Worm (Caenorhabditis elegans) whole organism, dauer: ENCODE results near the gene hda-1.

Source experiments
- unc-62 ChIP-seq: sonication (generic microtip); optimal IDR thresholded peaks from 2 replicates; lab custom pipeline; 2017; ENCODE audit warnings: missing biosample characterization, missing genetic modification reagents, missing genetic modification characterization

Gene hda-1

DNA sequence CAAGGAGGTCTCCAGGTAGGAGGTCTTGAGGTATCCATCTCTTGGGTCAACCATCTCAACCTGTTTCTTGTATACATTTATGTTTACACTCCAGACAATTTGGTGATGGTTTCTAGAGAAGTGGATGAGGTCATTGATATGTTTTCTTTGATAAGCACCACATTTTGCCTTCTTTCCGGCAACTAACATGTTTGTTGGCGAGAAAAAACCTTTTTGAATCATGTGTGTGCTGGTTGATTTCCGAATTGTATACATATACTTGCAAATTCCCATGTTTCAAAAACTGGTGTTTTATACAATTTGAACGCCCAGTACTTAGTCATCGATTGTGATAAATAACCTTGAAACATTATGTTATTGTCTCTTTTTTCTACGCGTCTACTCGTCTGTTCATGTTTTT is 21.1 kb upstream of the hda-1 start:
- no peak for TF ChIP-seq unc-62 (GFP tag; lab: Kevin White, UChicago)

ce11 chrV:14504774-14505173 is 20.4 kb upstream of the hda-1 start:
- no peak for TF ChIP-seq unc-62 (GFP tag; lab: Kevin White, UChicago)

DNA sequence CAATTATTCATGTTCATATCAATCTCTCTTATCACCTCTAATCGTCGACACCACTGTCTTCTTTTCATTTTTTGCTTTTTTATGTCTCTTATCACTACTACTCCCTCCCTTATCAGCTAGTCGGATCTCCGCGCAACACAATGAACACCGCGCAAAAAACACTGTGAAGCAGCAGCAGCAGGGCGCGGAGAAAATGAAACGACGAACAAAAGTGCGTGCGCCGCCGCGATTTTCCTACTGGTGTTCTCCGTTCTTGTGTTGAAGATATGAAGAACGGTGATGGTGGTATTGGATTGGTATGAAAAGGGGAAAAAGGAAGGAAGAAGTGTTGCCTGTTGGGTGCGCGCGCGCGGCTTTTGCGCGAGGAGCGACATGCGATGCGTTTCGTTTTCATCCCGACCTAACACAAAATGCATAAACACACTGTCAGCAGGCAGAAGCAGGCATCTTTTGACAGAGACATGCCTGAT is 19.4 kb upstream of the hda-1 start:
- TF ChIP-seq unc-62 (GFP tag; lab: Kevin White, UChicago): no peak

DNA sequence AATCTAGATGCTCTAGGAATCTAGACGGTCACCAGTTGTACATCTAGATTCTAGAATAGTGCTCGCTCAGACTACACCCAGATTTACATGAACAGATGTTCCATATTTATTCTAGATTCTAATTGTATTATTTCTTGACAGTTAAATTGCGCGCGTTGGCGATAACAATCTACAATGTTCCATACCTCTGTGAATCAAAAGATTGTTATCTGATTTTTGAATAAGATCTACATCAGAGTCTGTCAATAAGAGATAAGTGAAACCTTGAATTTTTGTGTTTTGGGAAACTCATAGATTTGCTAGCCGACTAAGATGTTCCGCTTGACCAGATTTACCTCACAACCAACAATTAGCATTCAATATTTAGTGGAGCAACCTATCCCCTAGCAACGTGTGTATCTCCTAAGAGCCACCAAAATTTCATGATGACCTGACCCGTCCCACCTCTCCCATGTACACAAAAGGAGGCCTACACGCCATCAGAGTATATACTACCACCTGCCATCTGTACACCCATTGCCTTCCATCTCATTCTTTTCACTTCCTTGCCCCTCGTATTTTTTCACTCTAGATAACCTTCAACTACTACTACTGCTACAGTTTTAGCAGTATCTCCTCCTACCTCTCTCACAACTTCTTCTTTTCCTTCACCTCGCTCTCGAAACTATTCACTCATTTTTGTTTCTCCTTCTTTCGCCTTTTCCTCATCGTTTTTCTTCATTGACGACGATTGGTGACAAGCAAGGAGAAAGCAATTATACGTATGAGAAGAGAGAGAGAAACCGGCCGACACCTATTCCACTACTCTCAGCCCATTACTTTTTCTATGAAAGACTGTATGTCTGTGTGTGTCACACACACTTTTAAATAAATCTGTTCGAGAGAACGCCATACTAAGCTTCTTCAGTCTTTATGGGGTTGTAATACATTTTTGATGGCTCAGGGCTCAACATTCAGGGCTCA is 18.2 kb upstream of the hda-1 start:
- no peak for TF ChIP-seq unc-62 (GFP tag; lab: Kevin White, UChicago)

DNA sequence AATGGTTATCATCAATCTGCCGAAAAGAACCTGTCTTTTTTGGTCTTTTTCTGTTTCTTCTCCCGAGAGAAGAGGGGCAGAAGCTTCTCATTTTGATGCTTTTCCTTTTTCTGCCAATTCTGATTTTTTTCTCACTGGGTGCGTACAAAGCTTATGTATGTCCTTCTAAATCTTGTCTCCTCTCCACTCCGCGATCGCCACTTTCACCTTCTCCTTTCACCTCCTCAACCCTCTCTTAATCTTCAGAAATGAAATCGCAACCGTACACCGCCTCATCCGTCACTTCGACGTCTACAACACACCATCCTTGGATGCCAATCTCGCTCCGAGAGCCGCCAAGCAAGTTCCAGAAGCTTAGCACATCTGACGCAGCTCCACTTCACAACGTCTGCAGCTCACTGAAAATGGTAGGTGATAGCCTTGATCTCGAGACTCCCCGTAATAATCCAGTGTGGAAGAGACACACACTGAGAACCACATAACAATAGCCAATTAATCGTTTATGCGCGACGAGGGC is 17.1 kb upstream of the hda-1 start, which contains the start of gene R02D5.1:
Gene R02D5.1 (plus strand): TSS at position 245 of the 517 bp plus-strand sequence.
- no peak for TF ChIP-seq unc-62 (GFP tag; lab: Kevin White, UChicago)

ce11 chrV:14508556-14508955 is 16.6 kb upstream of the hda-1 start:
- TF ChIP-seq unc-62 (GFP tag; lab: Kevin White, UChicago): no peak

- TF ChIP-seq unc-62 (GFP tag; lab: Kevin White, UChicago): no peak
Measured at ce11 chrV:14510746-14511145, 14.4 kb upstream of the hda-1 start, which contains the start of gene R02D5.9. TSS of gene R02D5.9 (minus strand) at chrV:14511123.

- no peak for TF ChIP-seq unc-62 (GFP tag; lab: Kevin White, UChicago)
Measured at ce11 chrV:14518010-14518409, 7.2 kb upstream of the hda-1 start, which contains the start of gene R02D5.6. TSS of gene R02D5.6 (minus strand) at chrV:14518110.

DNA sequence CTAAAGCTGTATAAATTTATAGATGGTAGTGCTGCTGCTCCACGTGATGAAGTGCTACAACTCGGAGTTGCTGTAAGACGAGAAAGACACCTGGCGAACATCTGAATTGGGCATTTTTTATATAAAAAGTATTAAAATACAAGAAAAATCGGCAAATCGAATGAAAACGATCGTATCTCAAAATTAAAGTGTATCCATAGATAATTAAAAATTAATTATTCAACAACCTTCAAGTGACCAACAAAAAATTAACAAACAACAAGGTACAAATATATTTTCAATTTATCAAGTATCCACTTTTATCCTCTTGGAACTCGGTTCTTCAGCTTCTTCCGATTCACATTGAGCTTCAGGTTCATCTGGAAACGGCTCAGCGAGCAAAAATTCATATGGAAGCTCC is 5.9 kb upstream of the hda-1 start, which contains the start of gene R02D5.8:
Gene R02D5.8 (minus strand): TSS at position 101 of the 400 bp plus-strand sequence.
- no peak for TF ChIP-seq unc-62 (GFP tag; lab: Kevin White, UChicago)

ce11 chrV:14521000-14521399 is 4.2 kb upstream of the hda-1 start, which contains the start of gene C53A5.17:
TSS of gene C53A5.17 (minus strand) at chrV:14521100.
- TF ChIP-seq unc-62 (GFP tag; lab: Kevin White, UChicago): no peak

DNA sequence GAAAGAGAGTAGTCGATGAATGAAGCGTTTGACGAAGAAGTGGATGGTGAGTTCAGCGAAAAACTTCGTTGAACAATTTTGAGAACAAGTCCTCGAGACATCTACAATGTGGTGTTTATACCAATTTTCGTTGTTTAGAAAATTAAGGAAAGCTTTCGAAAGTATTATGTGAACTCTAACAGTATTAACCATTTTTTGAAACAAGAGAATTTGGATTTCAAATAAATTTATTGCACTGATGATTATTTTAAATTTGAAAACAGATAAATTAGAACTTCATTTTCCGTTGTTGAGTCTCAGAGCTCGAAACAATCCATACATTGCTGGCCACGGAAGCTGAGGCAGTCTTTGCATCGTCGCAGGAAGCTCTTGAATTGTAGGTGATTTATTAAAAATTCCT is 2.7 kb upstream of the hda-1 start, which contains the start of gene C53A5.16:
Gene C53A5.16 (minus strand): TSS at position 101 of the 400 bp plus-strand sequence.
- TF ChIP-seq unc-62 (GFP tag; lab: Kevin White, UChicago): no peak

- TF ChIP-seq unc-62 (GFP tag; lab: Kevin White, UChicago): no peak
Measured at ce11 chrV:14523105-14523504, 2.1 kb upstream of the hda-1 start, which contains the start of gene C53A5.2. TSS of gene C53A5.2 (minus strand) at chrV:14523205.

DNA sequence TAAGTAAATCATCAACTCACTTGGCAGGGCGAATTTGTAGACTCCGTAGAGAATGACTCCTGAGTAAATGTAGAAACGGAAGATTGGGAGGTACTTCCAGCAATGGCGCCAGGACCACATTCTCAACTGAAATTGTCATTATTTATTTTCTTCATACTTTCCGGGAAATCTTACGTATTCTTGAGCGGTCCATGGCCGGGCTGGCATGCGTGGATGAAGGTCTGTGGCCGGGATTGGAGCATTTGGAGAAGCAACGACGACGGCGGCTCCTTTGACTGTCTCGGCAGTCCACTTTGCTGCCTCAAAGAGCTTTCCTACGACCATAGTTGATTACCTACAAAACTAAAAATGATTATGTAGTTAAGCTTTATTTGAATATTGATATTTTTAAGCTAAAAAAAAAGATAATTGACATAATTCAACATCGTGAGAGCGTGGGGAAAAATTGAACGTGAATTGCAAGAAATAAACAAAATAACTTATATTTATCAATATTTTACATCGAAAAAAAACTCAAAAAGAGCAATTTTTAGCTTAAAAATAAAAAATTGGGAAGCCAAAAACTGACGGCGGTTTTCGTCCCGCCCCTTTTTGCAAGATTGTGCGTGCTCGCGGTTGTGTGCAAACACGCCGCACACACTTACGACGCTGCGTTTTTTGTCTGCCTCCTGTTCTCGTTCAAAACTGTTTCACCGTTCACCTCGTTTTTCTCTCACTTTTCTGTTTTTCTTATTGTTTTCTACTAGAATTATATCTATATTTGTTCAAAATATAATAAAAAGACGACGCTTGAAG is 1.2 kb upstream of the hda-1 start, which contains the start of gene ril-1:
Gene ril-1 (minus strand): TSS at position 342 of the 795 bp plus-strand sequence.
- TF ChIP-seq unc-62 (GFP tag; lab: Kevin White, UChicago): no peak

DNA sequence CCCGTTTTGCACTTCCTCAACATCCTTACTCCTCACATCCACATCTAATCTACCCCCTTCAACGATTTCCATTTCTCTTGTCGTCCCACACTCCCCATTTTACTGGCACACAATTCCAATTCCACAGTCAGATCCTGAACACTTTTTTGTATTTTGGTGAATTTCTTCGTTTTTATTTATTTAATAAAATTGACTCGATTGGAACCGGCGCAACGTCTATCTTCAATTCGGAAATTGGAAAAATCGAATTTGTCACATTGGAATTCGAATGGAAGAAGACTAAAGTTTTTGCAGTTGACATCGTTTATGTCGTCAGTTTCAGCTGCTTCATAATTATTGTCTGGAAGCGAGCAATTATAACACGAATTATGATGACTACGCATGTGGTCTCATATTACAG is 2.0 kb downstream of the hda-1 start:
- no peak for TF ChIP-seq unc-62 (GFP tag; lab: Kevin White, UChicago)

DNA sequence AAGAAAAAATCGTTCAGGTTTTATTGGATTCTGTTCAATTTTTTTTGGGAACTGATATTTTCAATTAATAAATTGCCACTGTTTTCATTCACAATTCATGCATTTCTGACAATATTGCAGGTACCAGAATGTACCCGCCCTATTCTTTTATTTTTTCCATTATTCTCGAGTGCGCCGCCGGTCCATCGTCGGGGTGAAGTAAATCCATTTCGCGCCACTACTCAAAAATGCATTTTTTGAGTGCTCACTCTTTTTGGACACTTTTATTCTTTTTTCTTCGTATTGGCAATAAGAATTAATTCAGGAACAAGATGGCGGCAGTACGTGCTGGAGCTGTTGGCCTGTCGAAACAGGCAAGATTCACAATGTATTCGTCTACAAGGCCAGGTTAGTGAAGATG is 5.6 kb downstream of the hda-1 start, which contains the start of gene kcnl-4:
Gene kcnl-4 (plus strand): TSS at position 301 of the 400 bp plus-strand sequence.
- TF ChIP-seq unc-62 (GFP tag; lab: Kevin White, UChicago): no peak
